Worm (Caenorhabditis elegans) whole organism, young adult: ENCODE measurements around the gene arrd-16.
A peak's percentile ranks its signal among the peaks of the same experiment; 100 is the strongest.

Experiments
- B0019.2 ChIP-seq: fragments of 200-800 bp; sonication (Bioruptor generic); conservative IDR thresholded peaks from 2 replicates; pipeline ENCODE4 v1.3.6; 2022; ENCODE audit warnings: missing genetic modification reagents, missing genetic modification characterization, missing compliant biosample characterization
- D2030.7 ChIP-seq: fragments of 200-800 bp; sonication (Bioruptor generic); IDR thresholded peaks from 2 replicates; pipeline ENCODE4 v1.3.6; 2022; ENCODE audit warnings: missing genetic modification reagents, missing genetic modification characterization, missing compliant biosample characterization
- F22D6.2 ChIP-seq: sonication (generic microtip); optimal IDR thresholded peaks from 2 replicates; lab custom pipeline; 2016; ENCODE audit warnings: mild to moderate bottlenecking, missing genetic modification characterization, missing compliant biosample characterization
- F33H1.4 ChIP-seq: fragments of 200-800 bp; sonication (Bioruptor generic); IDR thresholded peaks from 2 replicates; pipeline ENCODE4 v1.3.6; 2022; ENCODE audit warnings: missing genetic modification reagents, missing genetic modification characterization, missing compliant biosample characterization
- F39B2.1 ChIP-seq: fragments of 200-800 bp; sonication (Bioruptor generic); IDR thresholded peaks from 2 replicates; pipeline ENCODE4 v1.3.6; 2022; ENCODE audit warnings: missing genetic modification reagents, missing genetic modification characterization, missing compliant biosample characterization
- F49E8.2 ChIP-seq: sonication (generic microtip); optimal IDR thresholded peaks from 3 replicates; lab custom pipeline; 2017; ENCODE audit warnings: missing genetic modification characterization, mild to moderate bottlenecking, missing compliant biosample characterization, antibody characterized with exemption, moderate library complexity; ENCODE audit not compliant: insufficient read depth
- F52B5.7 ChIP-seq: sonication (generic microtip); optimal IDR thresholded peaks from 2 replicates; lab custom pipeline; 2016; ENCODE audit warnings: mild to moderate bottlenecking, missing genetic modification characterization, missing compliant biosample characterization
- F57C9.4 ChIP-seq: sonication (generic microtip); optimal IDR thresholded peaks from 2 replicates; lab custom pipeline; 2017; ENCODE audit warnings: mild to moderate bottlenecking, missing genetic modification characterization, missing compliant biosample characterization
- K11D2.4 ChIP-seq: fragments of 200-800 bp; sonication (Bioruptor generic); IDR thresholded peaks from 2 replicates; pipeline ENCODE4 v1.3.6; 2022; ENCODE audit warnings: missing genetic modification reagents, missing genetic modification characterization, missing compliant biosample characterization
- T26A5.8 ChIP-seq: sonication (generic microtip); optimal IDR thresholded peaks from 2 replicates; lab custom pipeline; 2016; ENCODE audit warnings: missing genetic modification characterization, missing compliant biosample characterization
- Y67H2A.10 ChIP-seq: fragments of 200-800 bp; sonication (Bioruptor generic); conservative IDR thresholded peaks from 2 replicates; pipeline ENCODE4 v1.3.6; 2022; ENCODE audit warnings: missing genetic modification reagents, missing genetic modification characterization, missing compliant biosample characterization
- aptf-2 ChIP-seq: fragments of 200-800 bp; sonication (Bioruptor generic); conservative IDR thresholded peaks from 2 replicates; pipeline ENCODE4 v1.3.6; 2022; ENCODE audit warnings: missing genetic modification reagents, missing genetic modification characterization, missing compliant biosample characterization
- aptf-3 ChIP-seq: fragments of 200-800 bp; sonication (Bioruptor generic); IDR thresholded peaks from 2 replicates; pipeline ENCODE4 v1.3.6; 2022; ENCODE audit warnings: missing genetic modification characterization, missing compliant biosample characterization
- atf-7 ChIP-seq: sonication (generic microtip); optimal IDR thresholded peaks from 2 replicates; lab custom pipeline; 2017; ENCODE audit warnings: mild to moderate bottlenecking, missing genetic modification characterization, missing compliant biosample characterization
- bed-1 ChIP-seq: fragments of 200-800 bp; sonication (Bioruptor generic); IDR thresholded peaks from 2 replicates; pipeline ENCODE4 v1.3.6; 2022; ENCODE audit warnings: missing genetic modification reagents, missing genetic modification characterization, missing compliant biosample characterization
- ceh-58 ChIP-seq: fragments of 200-800 bp; sonication (Bioruptor generic); IDR thresholded peaks from 2 replicates; pipeline ENCODE4 v1.3.6; 2022; ENCODE audit warnings: missing genetic modification characterization, missing compliant biosample characterization
- dox-1 ChIP-seq: fragments of 200-800 bp; sonication (Bioruptor generic); IDR thresholded peaks from 2 replicates; pipeline ENCODE4 v1.3.6; 2022; ENCODE audit warnings: missing genetic modification reagents, missing genetic modification characterization, missing compliant biosample characterization
- dpl-1 ChIP-seq: fragments of 150-350 bp; optimal IDR thresholded peaks from 2 replicates; lab custom pipeline; 2014; ENCODE audit warnings: missing biosample characterization, missing genetic modification reagents, missing genetic modification characterization
- efl-1 ChIP-seq: fragments of 150-350 bp; optimal IDR thresholded peaks from 2 replicates; lab custom pipeline; 2014; ENCODE audit warnings: missing biosample characterization, missing genetic modification reagents, missing genetic modification characterization
- egl-44 ChIP-seq: fragments of 200-800 bp; sonication (Bioruptor generic); IDR thresholded peaks from 2 replicates; pipeline ENCODE4 v1.3.6; 2022; ENCODE audit warnings: missing genetic modification reagents, missing genetic modification characterization, missing compliant biosample characterization
- fkh-3 ChIP-seq: sonication (generic microtip); optimal IDR thresholded peaks from 2 replicates; lab custom pipeline; 2016; ENCODE audit warnings: mild to moderate bottlenecking, missing genetic modification characterization, missing compliant biosample characterization
- gei-17 ChIP-seq: fragments of 200-800 bp; sonication (Bioruptor generic); optimal IDR thresholded peaks from 2 replicates; lab custom pipeline; 2018; ENCODE audit warnings: mild to moderate bottlenecking, missing genetic modification characterization, missing compliant biosample characterization
- hlh-12 ChIP-seq: sonication (generic microtip); optimal IDR thresholded peaks from 2 replicates; lab custom pipeline; 2016; ENCODE audit warnings: missing genetic modification characterization, missing compliant biosample characterization
- hmg-1.2 ChIP-seq: fragments of 200-800 bp; sonication (Bioruptor generic); IDR thresholded peaks from 2 replicates; pipeline ENCODE4 v1.3.6; 2022; ENCODE audit warnings: missing genetic modification reagents, missing genetic modification characterization, missing compliant biosample characterization
- hmg-20 ChIP-seq: fragments of 200-800 bp; sonication (Bioruptor generic); IDR thresholded peaks from 2 replicates; pipeline ENCODE4 v1.3.6; 2022; ENCODE audit warnings: missing genetic modification reagents, missing genetic modification characterization, missing compliant biosample characterization
- hrde-1 ChIP-seq: sonication (generic microtip); optimal IDR thresholded peaks from 2 replicates; lab custom pipeline; 2016; ENCODE audit warnings: missing genetic modification characterization, mild to moderate bottlenecking, missing compliant biosample characterization, moderate library complexity, missing genotype, missing genetic modification reagents, borderline replicate concordance
- lag-1 ChIP-seq: fragments of 200-800 bp; sonication (Bioruptor generic); IDR thresholded peaks from 2 replicates; pipeline ENCODE4 v1.3.6; 2022; ENCODE audit warnings: missing genetic modification reagents, missing genetic modification characterization, missing compliant biosample characterization
- let-526 ChIP-seq: fragments of 200-800 bp; sonication (Bioruptor generic); IDR thresholded peaks from 2 replicates; pipeline ENCODE4 v1.3.6; 2022; ENCODE audit warnings: missing genetic modification reagents, missing genetic modification characterization, missing compliant biosample characterization
- lin-35 ChIP-seq, 3 experiments: fragments of 150-350 bp in 2 of 3; sonication (generic microtip) in 1 of 3; optimal IDR thresholded peaks; 2 replicates each; lab custom pipeline; 2014 to 2018; ENCODE audit warnings: missing biosample characterization in 3 of 3, missing genetic modification characterization in 3 of 3, missing genetic modification reagents in 3 of 3
- lir-1 ChIP-seq: fragments of 200-800 bp; sonication (Bioruptor generic); conservative IDR thresholded peaks from 2 replicates; pipeline ENCODE4 v1.3.6; 2022; ENCODE audit warnings: missing genetic modification reagents, missing genetic modification characterization, missing compliant biosample characterization
- lsy-27 ChIP-seq: sonication (generic microtip); optimal IDR thresholded peaks from 2 replicates; lab custom pipeline; 2017; ENCODE audit warnings: missing genetic modification characterization, mild to moderate bottlenecking, missing compliant biosample characterization, antibody characterized with exemption, missing genotype, borderline replicate concordance; ENCODE audit not compliant: insufficient read depth
- madf-10 ChIP-seq: sonication (generic microtip); optimal IDR thresholded peaks from 2 replicates; lab custom pipeline; 2016; ENCODE audit warnings: mild to moderate bottlenecking, missing genetic modification characterization, missing compliant biosample characterization
- madf-3 ChIP-seq: fragments of 200-800 bp; sonication (Bioruptor generic); IDR thresholded peaks from 2 replicates; pipeline ENCODE4 v1.3.6; 2022; ENCODE audit warnings: missing genetic modification reagents, missing genetic modification characterization, missing compliant biosample characterization
- mcd-1 ChIP-seq: fragments of 200-800 bp; sonication (Bioruptor generic); IDR thresholded peaks from 2 replicates; pipeline ENCODE4 v1.3.6; 2022; ENCODE audit warnings: missing genetic modification reagents, missing genetic modification characterization, missing compliant biosample characterization
- mel-28 ChIP-seq: sonication (generic microtip); optimal IDR thresholded peaks from 2 replicates; lab custom pipeline; 2016; ENCODE audit warnings: borderline replicate concordance, mild to moderate bottlenecking, missing genetic modification characterization, missing compliant biosample characterization
- nhr-120 ChIP-seq: fragments of 200-800 bp; sonication (Bioruptor generic); IDR thresholded peaks from 2 replicates; pipeline ENCODE4 v1.3.6; 2022; ENCODE audit warnings: missing genetic modification characterization, missing compliant biosample characterization
- nhr-90 ChIP-seq: sonication (generic microtip); optimal IDR thresholded peaks from 2 replicates; lab custom pipeline; 2016; ENCODE audit warnings: missing genotype, mild to moderate bottlenecking, missing genetic modification characterization, missing compliant biosample characterization
- pbrm-1 ChIP-seq: fragments of 200-800 bp; sonication (Bioruptor generic); IDR thresholded peaks from 2 replicates; pipeline ENCODE4 v1.3.6; 2022; ENCODE audit warnings: missing genetic modification reagents, missing genetic modification characterization, missing compliant biosample characterization
- somi-1 ChIP-seq: fragments of 200-800 bp; sonication (Bioruptor generic); optimal IDR thresholded peaks from 2 replicates; lab custom pipeline; 2018; ENCODE audit warnings: mild to moderate bottlenecking, missing genetic modification characterization, missing compliant biosample characterization
- tbp1 ChIP-seq: fragments of 200-800 bp; sonication (Bioruptor generic); optimal IDR thresholded peaks from 2 replicates; lab custom pipeline; 2018; ENCODE audit warnings: mild to moderate bottlenecking, missing genetic modification characterization, missing compliant biosample characterization
- xnd-1 ChIP-seq: sonication (generic microtip); optimal IDR thresholded peaks from 2 replicates; lab custom pipeline; 2016; ENCODE audit warnings: missing genotype, missing genetic modification reagents, missing genetic modification characterization, missing compliant biosample characterization
- zim-3 ChIP-seq: sonication (generic microtip); optimal IDR thresholded peaks from 2 replicates; lab custom pipeline; 2017; ENCODE audit warnings: mild to moderate bottlenecking, missing genetic modification characterization, moderate library complexity, missing compliant biosample characterization
- ztf-18 ChIP-seq: sonication (generic microtip); optimal IDR thresholded peaks from 2 replicates; lab custom pipeline; 2016; ENCODE audit warnings: missing genotype, mild to moderate bottlenecking, missing genetic modification characterization, missing compliant biosample characterization
- ztf-25 ChIP-seq: fragments of 200-800 bp; sonication (Bioruptor generic); IDR thresholded peaks from 2 replicates; pipeline ENCODE4 v1.3.6; 2022; ENCODE audit warnings: missing genetic modification reagents, missing genetic modification characterization, missing compliant biosample characterization
- ztf-26 ChIP-seq: sonication (generic microtip); optimal IDR thresholded peaks from 2 replicates; lab custom pipeline; 2017; ENCODE audit warnings: missing genetic modification characterization, missing compliant biosample characterization
- ztf-28 ChIP-seq: fragments of 200-800 bp; sonication (Bioruptor generic); IDR thresholded peaks from 2 replicates; pipeline ENCODE4 v1.3.6; 2022; ENCODE audit warnings: missing genetic modification reagents, missing genetic modification characterization, missing compliant biosample characterization
- ztf-3 ChIP-seq: fragments of 200-800 bp; sonication (Bioruptor generic); optimal IDR thresholded peaks from 2 replicates; lab custom pipeline; 2018; ENCODE audit warnings: mild to moderate bottlenecking, missing genetic modification characterization, missing compliant biosample characterization

arrd-16 gene

ce11 chrIII:12495594-12496096 lies 11.1 kb downstream of the arrd-16 start, which contains the start of the genes Y111B2A.1 and Y111B2A.2 (continued):
- TF ChIP-seq ztf-3 (GFP tag; lab: Kevin White, UChicago) (no peak), ztf-28 (GFP tag; lab: Robert Waterston, UW) (no peak), nhr-90 (tag; lab: Kevin White, UChicago) (no peak), K11D2.4 (no peak)

ce11 chrIII:12496449-12496848 lies 11.9 kb downstream of the arrd-16 start, which contains the start of gene herd-1:
TSS of gene herd-1 (plus strand) at chrIII:12496538.
- TF ChIP-seq gei-17 (GFP tag; lab: Kevin White, UChicago) (no peak), F22D6.2 (tag; lab: Kevin White, UChicago) (no peak), efl-1 (GFP tag; lab: Kevin White, UChicago) (no peak), aptf-2 (no peak), F49E8.2 (tag; lab: Kevin White, UChicago) (peak; percentile 69), T26A5.8 (tag; lab: Kevin White, UChicago) (no peak), pbrm-1 (GFP tag; lab: Robert Waterston, UW) (peak; percentile 56; the same call in 1 of the 2 replicates), lir-1 (GFP tag; lab: Robert Waterston, UW) (no peak), atf-7 (tag; lab: Kevin White, UChicago) (no peak), xnd-1 (tag; lab: Kevin White, UChicago) (no peak), tbp1 (peak; percentile 34), mel-28 (tag; lab: Kevin White, UChicago) (no peak), B0019.2 (no peak), F57C9.4 (no peak), hmg-20 (GFP tag; lab: Robert Waterston, UW) (no peak), hrde-1 (tag; lab: Kevin White, UChicago) (peak; percentile 2), ztf-26 (tag; lab: Kevin White, UChicago) (no peak), fkh-3 (tag; lab: Kevin White, UChicago) (no peak), nhr-120 (GFP tag; lab: Robert Waterston, UW) (no peak), bed-1 (GFP tag; lab: Robert Waterston, UW) (no peak), F39B2.1 (GFP tag; lab: Robert Waterston, UW) (no peak), ztf-18 (tag; lab: Kevin White, UChicago) (peak; percentile 20), lsy-27 (tag; lab: Kevin White, UChicago) (no peak), hmg-1.2 (peak; percentile 21; the same call in 1 of the 2 replicates), zim-3 (no peak), egl-44 (0 out of 2 replicates have a peak, but pooled peaks have one; percentile 48), K11D2.4 (no peak), hlh-12 (tag; lab: Kevin White, UChicago) (no peak), dox-1 (GFP tag; lab: Robert Waterston, UW) (no peak; the same call in 1 of the 2 replicates), lag-1 (GFP tag; lab: Robert Waterston, UW) (no peak), ztf-25 (GFP tag; lab: Robert Waterston, UW) (no peak), lin-35 (GFP tag; optimal IDR thresholded peaks at IDR 0.05; lab: Kevin White, UChicago) (no peak), Y67H2A.10 (GFP tag; lab: Robert Waterston, UW) (no peak), mcd-1 (GFP tag; lab: Robert Waterston, UW) (peak; percentile 42; the same call in 1 of the 2 replicates), somi-1 (GFP tag; lab: Kevin White, UChicago) (no peak), aptf-3 (GFP tag; lab: Robert Waterston, UW) (0 out of 2 replicates have a peak, but pooled peaks have one; percentile 37), F33H1.4 (GFP tag; lab: Robert Waterston, UW) (no peak; the same call in 1 of the 2 replicates), D2030.7 (GFP tag; lab: Robert Waterston, UW) (peak; percentile 30; the same call in 1 of the 2 replicates), let-526 (GFP tag; lab: Robert Waterston, UW) (no peak), madf-10 (tag; lab: Kevin White, UChicago) (no peak), F52B5.7 (no peak), madf-3 (GFP tag; lab: Robert Waterston, UW) (peak; percentile 71; the same call in 1 of the 2 replicates), ceh-58 (GFP tag; lab: Robert Waterston, UW) (0 out of 2 replicates have a peak, but pooled peaks have one; percentile 40), dpl-1 (GFP tag; lab: Kevin White, UChicago) (no peak)
